Fruit fly (Drosophila melanogaster): ENCODE data around the gene Tbh.

Gene Tbh

dm6 chrX:7995171-7995747 is at the start of gene Tbh (continued):
- peak; percentile 78 for TF ChIP-seq Med (GFP tag)
- TF ChIP-seq bowl (GFP tag; IDR thresholded peaks at IDR 0.05): no peak
- peak; percentile 24 for TF ChIP-seq CG10543 (GFP tag; optimal IDR thresholded peaks at IDR 0.05)
- no peak for TF ChIP-seq CG12769 (tag; optimal IDR thresholded peaks at IDR 0.05)
- no peak for TF ChIP-seq Elba2 (GFP tag; optimal IDR thresholded peaks at IDR 0.05)
- TF ChIP-seq CG32532 (GFP tag; IDR thresholded peaks at IDR 0.05): peak; percentile 20; the same call in 1 of the 2 replicates
- no peak for TF ChIP-seq gt (GFP tag; IDR thresholded peaks at IDR 0.05)
- no peak for TF ChIP-seq Mad (GFP tag; optimal IDR thresholded peaks at IDR 0.05)
- peak; percentile 41 for TF ChIP-seq CG15514 (GFP tag; optimal IDR thresholded peaks at IDR 0.05)
- TF ChIP-seq CG11093 (GFP tag; IDR thresholded peaks at IDR 0.05): no peak
- no peak for TF ChIP-seq hkb (optimal IDR thresholded peaks at IDR 0.05)
- TF ChIP-seq hkb (GFP tag; IDR thresholded peaks at IDR 0.05): 0 out of 2 replicates have a peak, but pooled peaks have one; percentile 38
- TF ChIP-seq Ada2b (GFP tag; IDR thresholded peaks at IDR 0.05): peak; percentile 35; the same call in 1 of the 2 replicates
- TF ChIP-seq CG12391 (tag; optimal IDR thresholded peaks at IDR 0.05): peak; percentile 17
- peak; percentile 17 for TF ChIP-seq CG15601 (tag; optimal IDR thresholded peaks at IDR 0.05)
- TF ChIP-seq lab (GFP tag; optimal IDR thresholded peaks at IDR 0.05): peak; percentile 72
- TF ChIP-seq CG3281 (GFP tag; optimal IDR thresholded peaks at IDR 0.05): peak; percentile 29
- peak; percentile 25 for TF ChIP-seq CG17359 (tag; optimal IDR thresholded peaks at IDR 0.05)
- no peak for TF ChIP-seq Sin3A (optimal IDR thresholded peaks at IDR 0.05)
- peak; percentile 32 for TF ChIP-seq CG15269 (tag; optimal IDR thresholded peaks at IDR 0.05)
- peak; percentile 42; the same call in 1 of the 2 replicates for TF ChIP-seq Rfx (GFP tag; IDR thresholded peaks at IDR 0.05)
- peak in 1 of 2 experiments; percentile 5 for TF ChIP-seq bsh (GFP tag; optimal IDR thresholded peaks at IDR 0.05)
- no peak for TF ChIP-seq mirr (GFP tag; optimal IDR thresholded peaks at IDR 0.05)
- TF ChIP-seq D19B (GFP tag; optimal IDR thresholded peaks at IDR 0.05): no peak
- 0 out of 2 replicates have a peak, but pooled peaks have one; percentile 20 for TF ChIP-seq CG3847 (GFP tag; IDR thresholded peaks at IDR 0.05)
- TF ChIP-seq CG11504 (tag; optimal IDR thresholded peaks at IDR 0.05): peak; percentile 47
- TF ChIP-seq lmd (GFP tag; IDR thresholded peaks at IDR 0.05): 0 out of 2 replicates have a peak, but pooled peaks have one; percentile 15
- TF ChIP-seq CG3407 (GFP tag; optimal IDR thresholded peaks at IDR 0.05): peak; percentile 14
- TF ChIP-seq CG3995 (GFP tag; optimal IDR thresholded peaks at IDR 0.05): no peak
- peak; percentile 37 for TF ChIP-seq bcd (GFP tag; optimal IDR thresholded peaks at IDR 0.05)
- 0 out of 2 replicates have a peak, but pooled peaks have one; percentile 6 for TF ChIP-seq CG17328 (GFP tag; IDR thresholded peaks at IDR 0.05)
- TF ChIP-seq CG11696 (GFP tag; IDR thresholded peaks at IDR 0.05): peak; percentile 60
- no peak for TF ChIP-seq al (GFP tag; IDR thresholded peaks at IDR 0.05)
- peak; percentile 44; the same call in 1 of the 3 replicates for TF ChIP-seq ci (GFP tag; IDR thresholded peaks at IDR 0.05)
- TF ChIP-seq CG32767 (GFP tag; IDR thresholded peaks at IDR 0.05): no peak
- TF ChIP-seq CG2116 (GFP tag; optimal IDR thresholded peaks at IDR 0.05): no peak
- TF ChIP-seq Dip2 (GFP tag; IDR thresholded peaks at IDR 0.05): no peak
- no peak for TF ChIP-seq dimm (GFP tag; IDR thresholded peaks at IDR 0.05)
- TF ChIP-seq CG7839 (tag; optimal IDR thresholded peaks at IDR 0.05): peak; percentile 41
- TF ChIP-seq CG4730 (GFP tag; IDR thresholded peaks at IDR 0.05): no peak
- peak; percentile 7 for TF ChIP-seq CG17385 (GFP tag; optimal IDR thresholded peaks at IDR 0.05)
- no peak for TF ChIP-seq CG4820 (GFP tag; optimal IDR thresholded peaks at IDR 0.05)
- TF ChIP-seq Usf (GFP tag; optimal IDR thresholded peaks at IDR 0.05): no peak
- TF ChIP-seq Hey (tag; optimal IDR thresholded peaks at IDR 0.05): peak; percentile 35
- TF ChIP-seq fd64A (GFP tag; optimal IDR thresholded peaks at IDR 0.05): no peak
- TF ChIP-seq pan (optimal IDR thresholded peaks at IDR 0.05): no peak
- TF ChIP-seq pan (GFP tag; optimal IDR thresholded peaks at IDR 0.05 in 1 of 2, IDR thresholded peaks at IDR 0.05 in 1 of 2): peak in 1 of 2 experiments; percentile 27
- peak; percentile 56; the same call in 1 of the 3 replicates for TF ChIP-seq dysf (GFP tag; IDR thresholded peaks at IDR 0.05)
- TF ChIP-seq Hr51 (GFP tag; optimal IDR thresholded peaks at IDR 0.05): peak in 1 of 2 experiments; percentile 32
- TF ChIP-seq CG33557 (GFP tag; optimal IDR thresholded peaks at IDR 0.05): peak; percentile 6
- no peak for TF ChIP-seq so (GFP tag; IDR thresholded peaks at IDR 0.05)

Measured in whole organism, embryonic.